Fruit fly (Drosophila melanogaster): ENCODE data around the gene Droj2.

Droj2 gene

dm6 chr3R:13382656-13383142 is 793 bp downstream of the Droj2 start:
- TF ChIP-seq Six4 (GFP tag; optimal IDR thresholded peaks at IDR 0.05) (peak; percentile 5), crol (GFP tag; IDR thresholded peaks at IDR 0.05) (peak; percentile 46; the same call in 1 of the 2 replicates), CG10321 (GFP tag; IDR thresholded peaks at IDR 0.05) (peak; percentile 28; the same call in 1 of the 2 replicates), CG13287 (GFP tag; IDR thresholded peaks at IDR 0.05; ENCODE audit: partially characterized antibody) (peak; percentile 31), ttk (GFP tag; IDR thresholded peaks at IDR 0.05) (no peak), MBD-R2 (GFP tag; IDR thresholded peaks at IDR 0.05) (peak; percentile 30; the same call in 1 of the 2 replicates), CG34376 (GFP tag; optimal IDR thresholded peaks at IDR 0.05) (peak; percentile 31), z (GFP tag; IDR thresholded peaks at IDR 0.05) (no peak), Dll (GFP tag; IDR thresholded peaks at IDR 0.05; ENCODE audit: partially characterized antibody) (0 out of 4 replicates have a peak, but pooled peaks have one; percentile 24), CG6765 (GFP tag; optimal IDR thresholded peaks at IDR 0.05) (peak; percentile 65), CG17829 (tag; optimal IDR thresholded peaks at IDR 0.05) (peak; percentile 8), slbo (GFP tag; IDR thresholded peaks at IDR 0.05) (peak; percentile 58), CG6791 (GFP tag; IDR thresholded peaks at IDR 0.05; ENCODE audit: partially characterized antibody) (0 out of 3 replicates have a peak, but pooled peaks have one; percentile 13), ase (GFP tag; IDR thresholded peaks at IDR 0.05) (no peak), CG3281 (GFP tag; optimal IDR thresholded peaks at IDR 0.05) (peak; percentile 32), Max (GFP tag; optimal IDR thresholded peaks at IDR 0.05) (peak; percentile 3), twi (tag; optimal IDR thresholded peaks at IDR 0.05) (peak; percentile 1), CG2120 (GFP tag; optimal IDR thresholded peaks at IDR 0.05) (peak; percentile 59), CG15514 (GFP tag; optimal IDR thresholded peaks at IDR 0.05) (no peak), ci (GFP tag; IDR thresholded peaks at IDR 0.05) (0 out of 3 replicates have a peak, but pooled peaks have one; percentile 27), CG1024 (GFP tag; IDR thresholded peaks at IDR 0.05) (no peak), CG10543 (GFP tag; optimal IDR thresholded peaks at IDR 0.05) (peak; percentile 24), YL-1 (GFP tag; optimal IDR thresholded peaks at IDR 0.05) (peak; percentile 93), Eip74EF (GFP tag; optimal IDR thresholded peaks at IDR 0.05) (no peak), gro (GFP tag; optimal IDR thresholded peaks at IDR 0.05) (peak; percentile 61), pb (GFP tag; optimal IDR thresholded peaks at IDR 0.05) (peak; percentile 11), insv (GFP tag; optimal IDR thresholded peaks at IDR 0.05) (no peak), PHDP (tag; optimal IDR thresholded peaks at IDR 0.05) (peak; percentile 43), CG3163 (GFP tag; optimal IDR thresholded peaks at IDR 0.05) (peak; percentile 94), Fer2 (tag; optimal IDR thresholded peaks at IDR 0.05) (no peak), rib (GFP tag; IDR thresholded peaks at IDR 0.05) (peak; percentile 69; the same call in 1 of the 2 replicates), HHEX (GFP tag; optimal IDR thresholded peaks at IDR 0.05) (peak; percentile 5), Adf1 (GFP tag; IDR thresholded peaks at IDR 0.05) (peak; percentile 34), lilli (GFP tag; optimal IDR thresholded peaks at IDR 0.05) (peak; percentile 27), hb (GFP tag; IDR thresholded peaks at IDR 0.05; ENCODE audit: partially characterized antibody) (no peak), Med (GFP tag) (peak; percentile 92), hkb (optimal IDR thresholded peaks at IDR 0.05) (no peak), hkb (GFP tag; IDR thresholded peaks at IDR 0.05) (0 out of 2 replicates have a peak, but pooled peaks have one; percentile 6), CG30403 (GFP tag; optimal IDR thresholded peaks at IDR 0.05) (peak; percentile 16), CG16813 (GFP tag; IDR thresholded peaks at IDR 0.05; ENCODE audit: partially characterized antibody) (0 out of 3 replicates have a peak, but pooled peaks have one; percentile 30), CoRest (tag; optimal IDR thresholded peaks at IDR 0.05) (peak; percentile 27), CG34224 (GFP tag; IDR thresholded peaks at IDR 0.05; ENCODE audit: partially characterized antibody) (peak; percentile 64), Ets65A (GFP tag) (no peak), NfI (GFP tag; optimal IDR thresholded peaks at IDR 0.05) (no peak), CG32767 (GFP tag; IDR thresholded peaks at IDR 0.05) (peak; percentile 45; the same call in 1 of the 2 replicates), h (optimal IDR thresholded peaks at IDR 0.05) (no peak), luna (GFP tag; optimal IDR thresholded peaks at IDR 0.05) (no peak), sob (GFP tag; IDR thresholded peaks at IDR 0.05) (no peak), CG2202 (tag; optimal IDR thresholded peaks at IDR 0.05) (no peak), cg (GFP tag; optimal IDR thresholded peaks at IDR 0.05) (peak; percentile 95)
